Worm (Caenorhabditis elegans): ENCODE measurements around the gene T06E6.1.

T06E6.1 gene

ce11 chrV:15377903-15378302 is 16.9 kb downstream of the T06E6.1 start, which contains the start of gene srh-122:
TSS of gene srh-122 (minus strand) at chrV:15378003.
- TF ChIP-seq elt-3 (tag; optimal IDR thresholded peaks at IDR 0.05) (no peak), tbx-8 (GFP tag; optimal IDR thresholded peaks at IDR 0.05) (no peak), nhr-76 (tag; optimal IDR thresholded peaks at IDR 0.05) (no peak), nhr-2 (tag; optimal IDR thresholded peaks at IDR 0.05) (no peak), drap-1 (GFP tag; optimal IDR thresholded peaks at IDR 0.05) (no peak), lsy-2 (tag; optimal IDR thresholded peaks at IDR 0.05) (no peak), zip-8 (tag; optimal IDR thresholded peaks at IDR 0.05) (no peak), ham-2 (GFP tag; optimal IDR thresholded peaks at IDR 0.05) (no peak), unc-39 (tag; optimal IDR thresholded peaks at IDR 0.05) (no peak), pha-4 (tag; optimal IDR thresholded peaks at IDR 0.05) (no peak)

- no peak for TF ChIP-seq ztf-11 (tag; optimal IDR thresholded peaks at IDR 0.05)
- no peak for TF ChIP-seq drap-1 (GFP tag; optimal IDR thresholded peaks at IDR 0.05)
- TF ChIP-seq unc-62 (GFP tag; optimal IDR thresholded peaks at IDR 0.05) = no peak
- TF ChIP-seq ceh-43 (GFP tag; optimal IDR thresholded peaks at IDR 0.05) = no peak
- no peak for TF ChIP-seq blmp-1 (tag; optimal IDR thresholded peaks at IDR 0.05)
- TF ChIP-seq nhr-2 (tag; optimal IDR thresholded peaks at IDR 0.05) = no peak
- no peak for TF ChIP-seq lsy-2 (tag; optimal IDR thresholded peaks at IDR 0.05)
- TF ChIP-seq tbx-8 (GFP tag; optimal IDR thresholded peaks at IDR 0.05) = no peak
- TF ChIP-seq bed-3 (GFP tag; optimal IDR thresholded peaks at IDR 0.05) = no peak
- no peak for TF ChIP-seq lin-13 (tag; optimal IDR thresholded peaks at IDR 0.05)
- TF ChIP-seq hlh-1 (tag; optimal IDR thresholded peaks at IDR 0.05) = no peak
- no peak for TF ChIP-seq snpc-4 (tag; optimal IDR thresholded peaks at IDR 0.05)
- TF ChIP-seq elt-3 (tag; optimal IDR thresholded peaks at IDR 0.05) = no peak
- TF ChIP-seq mls-2 (tag; optimal IDR thresholded peaks at IDR 0.05) = no peak
- no peak for TF ChIP-seq flh-1 (GFP tag; optimal IDR thresholded peaks at IDR 0.05)
- TF ChIP-seq mab-5 (tag; optimal IDR thresholded peaks at IDR 0.05) = no peak
- TF ChIP-seq nhr-76 (tag; optimal IDR thresholded peaks at IDR 0.05) = no peak
- TF ChIP-seq ceh-83 (GFP tag; optimal IDR thresholded peaks at IDR 0.05) = no peak
These were observed 18.5 kb downstream of the T06E6.1 start, which contains the start of gene srh-52 for ce11 chrV:15376223-15376622. TSS of gene srh-52 (minus strand) at chrV:15376323.

- no peak for TF ChIP-seq nhr-12 (tag; optimal IDR thresholded peaks at IDR 0.05)
- no peak for TF ChIP-seq lin-13 (tag; optimal IDR thresholded peaks at IDR 0.05)
These were observed 25.1 kb downstream of the T06E6.1 start, which contains the start of gene nhr-269 for ce11 chrV:15369707-15370106. TSS of gene nhr-269 (minus strand) at chrV:15369807.

- TF ChIP-seq nhr-28 (tag; optimal IDR thresholded peaks at IDR 0.05) (no peak), ces-1 (GFP tag; optimal IDR thresholded peaks at IDR 0.05) (no peak), elt-3 (tag; optimal IDR thresholded peaks at IDR 0.05) (no peak)
These were observed 27.0 kb downstream of the T06E6.1 start for ce11 chrV:15367770-15368169.

ce11 chrV:15361412-15361811 is 33.3 kb downstream of the T06E6.1 start, which contains the start of gene ech-1.1:
TSS of gene ech-1.1 (minus strand) at chrV:15361512.
- peak; percentile 32 for TF ChIP-seq hlh-1 (tag; optimal IDR thresholded peaks at IDR 0.05)

- TF ChIP-seq mep-1 (tag; optimal IDR thresholded peaks at IDR 0.05) (no peak), pha-4 (tag; optimal IDR thresholded peaks at IDR 0.05) (no peak), lsy-2 (tag; optimal IDR thresholded peaks at IDR 0.05) (no peak), tbx-8 (GFP tag; optimal IDR thresholded peaks at IDR 0.05) (no peak), lin-13 (tag; optimal IDR thresholded peaks at IDR 0.05) (no peak), ham-2 (GFP tag; optimal IDR thresholded peaks at IDR 0.05) (no peak), drap-1 (GFP tag; optimal IDR thresholded peaks at IDR 0.05) (no peak)
These were observed 40.1 kb downstream of the T06E6.1 start, which contains the start of gene C29F3.7 for ce11 chrV:15354648-15355047. TSS of gene C29F3.7 (plus strand) at chrV:15354901.

ce11 chrV:15352376-15352775 is 42.4 kb downstream of the T06E6.1 start, which contains the start of gene srx-58:
TSS of gene srx-58 (plus strand) at chrV:15352676.
- no peak for TF ChIP-seq ceh-83 (GFP tag; optimal IDR thresholded peaks at IDR 0.05)
- no peak for TF ChIP-seq lin-13 (tag; optimal IDR thresholded peaks at IDR 0.05)
- no peak for TF ChIP-seq mls-2 (tag; optimal IDR thresholded peaks at IDR 0.05)
- no peak for TF ChIP-seq ztf-11 (tag; optimal IDR thresholded peaks at IDR 0.05)
- no peak for TF ChIP-seq elt-1 (tag; optimal IDR thresholded peaks at IDR 0.05; ENCODE audit: borderline replicate concordance, insufficient read depth)
- no peak for TF ChIP-seq ham-2 (GFP tag; optimal IDR thresholded peaks at IDR 0.05)
- no peak for TF ChIP-seq ces-1 (GFP tag; optimal IDR thresholded peaks at IDR 0.05)
- no peak for TF ChIP-seq drap-1 (GFP tag; optimal IDR thresholded peaks at IDR 0.05)
- no peak for TF ChIP-seq mep-1 (tag; optimal IDR thresholded peaks at IDR 0.05)
- TF ChIP-seq M03D4.4 (tag; optimal IDR thresholded peaks at IDR 0.05) = no peak
- no peak for TF ChIP-seq unc-62 (GFP tag; optimal IDR thresholded peaks at IDR 0.05)
- TF ChIP-seq nhr-237 (tag; optimal IDR thresholded peaks at IDR 0.05) = no peak
- no peak for TF ChIP-seq ceh-39 (tag; optimal IDR thresholded peaks at IDR 0.05)
- TF ChIP-seq mab-5 (tag; optimal IDR thresholded peaks at IDR 0.05) = no peak
- no peak for TF ChIP-seq lsy-2 (tag; optimal IDR thresholded peaks at IDR 0.05)

Data from whole organism, mixed stage, embryonic.